Worm (Caenorhabditis elegans) whole organism, late embryonic: ENCODE measurements around the gene B0310.3.

ENCODE experiments used
- K02D7.2 ChIP-seq: sonication (generic microtip); optimal IDR thresholded peaks from 2 replicates; lab custom pipeline; 2017; ENCODE audit warnings: mild to moderate bottlenecking, missing genetic modification characterization, missing compliant biosample characterization
- K09A11.1 ChIP-seq: sonication (generic microtip); optimal IDR thresholded peaks from 2 replicates; lab custom pipeline; 2017; ENCODE audit warnings: antibody characterized with exemption, mild to moderate bottlenecking, missing genetic modification characterization, missing compliant biosample characterization; ENCODE audit not compliant: insufficient read depth
- ceh-45 ChIP-seq: fragments of 200-800 bp; sonication (Bioruptor generic); IDR thresholded peaks from 2 replicates; pipeline ENCODE4 v1.3.6; 2022; ENCODE audit warnings: missing genetic modification reagents, missing genetic modification characterization, missing compliant biosample characterization
- elt-4 ChIP-seq: sonication (generic microtip); optimal IDR thresholded peaks from 2 replicates; lab custom pipeline; 2016; ENCODE audit warnings: missing genetic modification characterization, missing compliant biosample characterization
- fkh-10 ChIP-seq: fragments of 150-350 bp; optimal IDR thresholded peaks from 2 replicates; lab custom pipeline; 2014; ENCODE audit warnings: missing biosample characterization, missing genetic modification reagents, missing genetic modification characterization
- hlh-8 ChIP-seq: sonication (generic microtip); optimal IDR thresholded peaks from 2 replicates; lab custom pipeline; 2016; ENCODE audit warnings: missing genotype, missing genetic modification characterization, missing compliant biosample characterization
- pag-3 ChIP-seq: sonication (generic microtip); optimal IDR thresholded peaks from 2 replicates; lab custom pipeline; 2016; ENCODE audit warnings: missing compliant biosample characterization, missing genetic modification characterization, borderline replicate concordance

- TF ChIP-seq K02D7.2 (no peak), fkh-10 (GFP tag; lab: Kevin White, UChicago) (no peak), K09A11.1 (no peak), hlh-8 (tag; lab: Kevin White, UChicago) (no peak), pag-3 (no peak), ceh-45 (GFP tag; lab: Robert Waterston, UW) (no peak), elt-4 (tag; lab: Kevin White, UChicago) (no peak)
These were observed 39.6 kb downstream of the B0310.3 start, which contains the start of gene che-2 for ce11 chrX:481150-481549.
